Fruit fly (Drosophila melanogaster) whole organism, embryonic: ENCODE results near the gene CG43680.
A peak's percentile ranks its signal among the peaks of the same experiment; 100 is the strongest.

Experiments
- Awh ChIP-seq: fragments of 200-800 bp; sonication (Bioruptor generic); IDR thresholded peaks from 2 replicates; pipeline ENCODE4, ENCODE4 v1.3.6; 2022; ENCODE audit warnings: missing biosample characterization, missing genetic modification characterization
- B-H2 ChIP-seq: fragments of 200-800 bp; sonication (Bioruptor generic); optimal IDR thresholded peaks from 2 replicates; lab custom pipeline; 2018; ENCODE audit warnings: missing biosample characterization, mild to moderate bottlenecking, missing genetic modification characterization
- Bgb ChIP-seq: fragments of 200-800 bp; sonication (Bioruptor generic); IDR thresholded peaks from 2 replicates; pipeline ENCODE4 v1.3.6; 2022; ENCODE audit warnings: missing biosample characterization, missing genetic modification characterization; ENCODE audit not compliant: partially characterized antibody
- C15 ChIP-seq: fragments of 200-800 bp; sonication (Bioruptor generic); IDR thresholded peaks from 3 replicates; pipeline ENCODE4 v1.3.6; 2022; ENCODE audit warnings: missing biosample characterization, missing genetic modification characterization
- CG10959 ChIP-seq: fragments of 200-800 bp; sonication (Bioruptor generic); IDR thresholded peaks from 2 replicates; pipeline ENCODE4 v1.3.6; 2022; ENCODE audit warnings: missing biosample characterization, missing genetic modification characterization
- CG10979 ChIP-seq: fragments of 200-800 bp; sonication (Bioruptor generic); optimal IDR thresholded peaks from 2 replicates; lab custom pipeline; 2018; ENCODE audit warnings: missing biosample characterization, mild to moderate bottlenecking, missing genetic modification characterization, moderate library complexity
- CG11723 ChIP-seq: fragments of 200-800 bp; sonication (Bioruptor generic); optimal IDR thresholded peaks from 2 replicates; lab custom pipeline; 2017; ENCODE audit warnings: missing biosample characterization, mild to moderate bottlenecking, missing genetic modification characterization
- CG12659 ChIP-seq: fragments of 200-800 bp; sonication (Bioruptor generic); optimal IDR thresholded peaks from 3 replicates; lab custom pipeline; 2017; ENCODE audit warnings: mild to moderate bottlenecking, missing biosample characterization, missing genetic modification reagents, missing genetic modification characterization
- CG14441 ChIP-seq: fragments of 200-800 bp; sonication (Bioruptor generic); IDR thresholded peaks from 2 replicates; pipeline ENCODE4 v1.3.6; 2022; ENCODE audit warnings: missing biosample characterization, missing genetic modification characterization
- CG16813 ChIP-seq: fragments of 200-800 bp; sonication (Bioruptor generic); IDR thresholded peaks from 3 replicates; pipeline ENCODE4 v1.3.6; 2022; ENCODE audit warnings: missing biosample characterization, missing genetic modification characterization; ENCODE audit not compliant: partially characterized antibody
- CG17361 ChIP-seq: fragments of 200-800 bp; sonication (Bioruptor generic); IDR thresholded peaks from 3 replicates; pipeline ENCODE4 v1.3.6; 2022; ENCODE audit warnings: missing biosample characterization, missing genetic modification characterization
- CG1792 ChIP-seq: fragments of 200-800 bp; sonication (Bioruptor generic); optimal IDR thresholded peaks from 2 replicates; lab custom pipeline; 2016; ENCODE audit warnings: missing biosample characterization, missing genetic modification characterization
- CG18476 ChIP-seq: fragments of 200-800 bp; sonication (Bioruptor generic); optimal IDR thresholded peaks from 2 replicates; lab custom pipeline; 2016; ENCODE audit warnings: missing biosample characterization, mild to moderate bottlenecking, missing genetic modification characterization
- CG2116 ChIP-seq: fragments of 200-800 bp; sonication (Bioruptor generic); optimal IDR thresholded peaks from 3 replicates; lab custom pipeline; 2018; ENCODE audit warnings: missing biosample characterization, mild to moderate bottlenecking, missing genetic modification characterization
- CG2678 ChIP-seq: fragments of 200-800 bp; sonication (Bioruptor generic); optimal IDR thresholded peaks from 3 replicates; lab custom pipeline; 2019; ENCODE audit warnings: missing biosample characterization, mild to moderate bottlenecking, missing genetic modification characterization, moderate library complexity
- CG2875 ChIP-seq: fragments of 200-800 bp; sonication (Bioruptor generic); optimal IDR thresholded peaks from 2 replicates; lab custom pipeline; 2017; ENCODE audit warnings: missing biosample characterization, mild to moderate bottlenecking, missing genetic modification characterization, missing genetic modification reagents
- CG33557 ChIP-seq: fragments of 200-800 bp; sonication (Bioruptor generic); optimal IDR thresholded peaks from 2 replicates; lab custom pipeline; 2019; ENCODE audit warnings: missing biosample characterization, mild to moderate bottlenecking, missing genetic modification characterization, moderate library complexity
- CG34224 ChIP-seq: fragments of 200-800 bp; sonication (Bioruptor generic); IDR thresholded peaks from 3 replicates; pipeline ENCODE4 v1.3.6; 2022; ENCODE audit warnings: missing biosample characterization, missing genetic modification characterization; ENCODE audit not compliant: partially characterized antibody
- CG34422 ChIP-seq: fragments of 200-800 bp; sonication (Bioruptor generic); IDR thresholded peaks from 3 replicates; pipeline ENCODE4 v1.3.6; 2022; ENCODE audit warnings: missing biosample characterization, missing genetic modification characterization
- CG4404 ChIP-seq: fragments of 200-800 bp; sonication (Bioruptor generic); IDR thresholded peaks from 2 replicates; pipeline ENCODE4 v1.3.6; 2022; ENCODE audit warnings: missing biosample characterization, missing genetic modification characterization
- CG6791 ChIP-seq: fragments of 200-800 bp; sonication (Bioruptor generic); IDR thresholded peaks from 3 replicates; pipeline ENCODE4 v1.3.6; 2022; ENCODE audit warnings: missing biosample characterization, missing genetic modification characterization; ENCODE audit not compliant: partially characterized antibody
- CG9797 ChIP-seq: fragments of 200-800 bp; sonication (Bioruptor generic); optimal IDR thresholded peaks from 3 replicates; lab custom pipeline; 2018; ENCODE audit warnings: missing biosample characterization, mild to moderate bottlenecking, missing genetic modification characterization
- CTCF ChIP-seq: fragments of 200-800 bp; sonication (Bioruptor generic); optimal IDR thresholded peaks from 2 replicates; lab custom pipeline; 2017; ENCODE audit warnings: missing biosample characterization, mild to moderate bottlenecking, missing genetic modification characterization, moderate library complexity
- Dad ChIP-seq: fragments of 200-800 bp; sonication (Bioruptor generic); optimal IDR thresholded peaks from 3 replicates; lab custom pipeline; 2016; ENCODE audit warnings: missing biosample characterization, missing genetic modification characterization
- Dip2 ChIP-seq: fragments of 200-800 bp; sonication (Bioruptor generic); IDR thresholded peaks from 2 replicates; pipeline ENCODE4 v1.3.6; 2022; ENCODE audit warnings: missing biosample characterization, missing genetic modification characterization
- Hr39 ChIP-seq: fragments of >200 bp; optimal IDR thresholded peaks from 2 replicates; lab custom pipeline; 2017
- Max ChIP-seq: fragments of 200-800 bp; sonication (Bioruptor generic); optimal IDR thresholded peaks from 2 replicates; lab custom pipeline; 2016; ENCODE audit warnings: missing biosample characterization, mild to moderate bottlenecking, missing genetic modification characterization
- Myb ChIP-seq: fragments of 200-800 bp; sonication (Bioruptor generic); optimal IDR thresholded peaks from 2 replicates; lab custom pipeline; 2016; ENCODE audit warnings: missing biosample characterization, missing genetic modification characterization
- NC2α ChIP-seq: fragments of 200-800 bp; sonication (Bioruptor generic); optimal IDR thresholded peaks from 2 replicates; lab custom pipeline; 2016; ENCODE audit warnings: missing biosample characterization, missing genetic modification characterization
- NK7.1 ChIP-seq: fragments of 200-800 bp; sonication (Bioruptor generic); optimal IDR thresholded peaks from 3 replicates; lab custom pipeline; 2016; ENCODE audit warnings: missing biosample characterization, missing genetic modification characterization
- Pdp1 ChIP-seq, 2 experiments: fragments of 200-800 bp; sonication (Bioruptor generic); optimal IDR thresholded peaks; 3 replicates each; lab custom pipeline; 2016; ENCODE audit warnings: missing biosample characterization in 2 of 2, missing genetic modification characterization in 2 of 2, mild to moderate bottlenecking in 1 of 2, moderate library complexity in 1 of 2
- Spps ChIP-seq: fragments of 200-800 bp; sonication (Bioruptor generic); optimal IDR thresholded peaks from 2 replicates; lab custom pipeline; 2018; ENCODE audit warnings: missing biosample characterization, mild to moderate bottlenecking, missing genetic modification characterization
- Sry-δ ChIP-seq: fragments of 200-800 bp; sonication (Bioruptor generic); optimal IDR thresholded peaks from 2 replicates; lab custom pipeline; 2016; ENCODE audit warnings: missing biosample characterization, missing genetic modification characterization
- TFAM ChIP-seq: fragments of 200-800 bp; sonication (Bioruptor generic); optimal IDR thresholded peaks from 2 replicates; lab custom pipeline; 2017; ENCODE audit warnings: missing biosample characterization, missing genetic modification characterization, inconsistent platforms
- ab ChIP-seq: fragments of 200-800 bp; sonication (Bioruptor generic); optimal IDR thresholded peaks from 2 replicates; lab custom pipeline; 2016; ENCODE audit warnings: missing biosample characterization, missing genetic modification characterization
- bcd ChIP-seq: fragments of 200-800 bp; sonication (Bioruptor generic); optimal IDR thresholded peaks from 2 replicates; lab custom pipeline; 2017; ENCODE audit warnings: missing biosample characterization, mild to moderate bottlenecking, missing genetic modification characterization
- btn ChIP-seq: fragments of 200-800 bp; sonication (Bioruptor generic); optimal IDR thresholded peaks from 2 replicates; lab custom pipeline; 2016; ENCODE audit warnings: missing biosample characterization, missing genetic modification characterization
- cg ChIP-seq: fragments of 200-800 bp; sonication (Bioruptor generic); optimal IDR thresholded peaks from 3 replicates; lab custom pipeline; 2019; ENCODE audit warnings: missing biosample characterization, mild to moderate bottlenecking, missing genetic modification characterization, moderate library complexity
- dm ChIP-seq: fragments of 200-800 bp; sonication (Bioruptor generic); optimal IDR thresholded peaks from 3 replicates; lab custom pipeline; 2016; ENCODE audit warnings: missing biosample characterization, missing genetic modification characterization
- ftz-f1 ChIP-seq: fragments of 200-800 bp; sonication (Bioruptor generic); optimal IDR thresholded peaks from 2 replicates; lab custom pipeline; 2016; ENCODE audit warnings: missing biosample characterization, missing genetic modification characterization
- hth ChIP-seq: fragments of >200 bp; optimal IDR thresholded peaks from 2 replicates; lab custom pipeline; 2017; ENCODE audit warnings: inconsistent platforms
- klu ChIP-seq: fragments of 200-800 bp; sonication (Bioruptor generic); IDR thresholded peaks from 2 replicates; pipeline ENCODE4 v1.3.6; 2022; ENCODE audit warnings: missing biosample characterization, missing genetic modification characterization
- org-1 ChIP-seq: fragments of 200-800 bp; sonication (Bioruptor generic); optimal IDR thresholded peaks from 2 replicates; lab custom pipeline; 2017; ENCODE audit warnings: missing biosample characterization, missing genetic modification characterization
- pfk ChIP-seq: fragments of 200-800 bp; sonication (Bioruptor generic); optimal IDR thresholded peaks from 2 replicates; lab custom pipeline; 2018; ENCODE audit warnings: missing biosample characterization, mild to moderate bottlenecking, missing genetic modification characterization, moderate library complexity
- rib ChIP-seq: fragments of 200-800 bp; sonication (Bioruptor generic); IDR thresholded peaks from 2 replicates; pipeline ENCODE4 v1.3.6; 2022; ENCODE audit warnings: missing biosample characterization, missing genetic modification characterization
- slou ChIP-seq: fragments of 200-800 bp; sonication (Bioruptor generic); optimal IDR thresholded peaks from 3 replicates; lab custom pipeline; 2016; ENCODE audit warnings: missing biosample characterization, missing genetic modification characterization
- stc ChIP-seq: fragments of 200-800 bp; sonication (Bioruptor generic); IDR thresholded peaks from 2 replicates; pipeline ENCODE4 v1.3.6; 2022; ENCODE audit warnings: missing biosample characterization, missing genetic modification characterization
- tin ChIP-seq: fragments of 200-800 bp; sonication (Bioruptor generic); optimal IDR thresholded peaks from 3 replicates; lab custom pipeline; 2016; ENCODE audit warnings: missing biosample characterization, missing genetic modification characterization
- trh ChIP-seq: fragments of 200-800 bp; sonication (Bioruptor generic); optimal IDR thresholded peaks from 2 replicates; lab custom pipeline; 2016; ENCODE audit warnings: missing biosample characterization, missing genetic modification characterization
- zen ChIP-seq: fragments of 200-800 bp; sonication (Bioruptor generic); optimal IDR thresholded peaks from 3 replicates; lab custom pipeline; 2018; ENCODE audit warnings: missing biosample characterization, mild to moderate bottlenecking, missing genetic modification characterization, moderate library complexity

Gene CG43680

DNA sequence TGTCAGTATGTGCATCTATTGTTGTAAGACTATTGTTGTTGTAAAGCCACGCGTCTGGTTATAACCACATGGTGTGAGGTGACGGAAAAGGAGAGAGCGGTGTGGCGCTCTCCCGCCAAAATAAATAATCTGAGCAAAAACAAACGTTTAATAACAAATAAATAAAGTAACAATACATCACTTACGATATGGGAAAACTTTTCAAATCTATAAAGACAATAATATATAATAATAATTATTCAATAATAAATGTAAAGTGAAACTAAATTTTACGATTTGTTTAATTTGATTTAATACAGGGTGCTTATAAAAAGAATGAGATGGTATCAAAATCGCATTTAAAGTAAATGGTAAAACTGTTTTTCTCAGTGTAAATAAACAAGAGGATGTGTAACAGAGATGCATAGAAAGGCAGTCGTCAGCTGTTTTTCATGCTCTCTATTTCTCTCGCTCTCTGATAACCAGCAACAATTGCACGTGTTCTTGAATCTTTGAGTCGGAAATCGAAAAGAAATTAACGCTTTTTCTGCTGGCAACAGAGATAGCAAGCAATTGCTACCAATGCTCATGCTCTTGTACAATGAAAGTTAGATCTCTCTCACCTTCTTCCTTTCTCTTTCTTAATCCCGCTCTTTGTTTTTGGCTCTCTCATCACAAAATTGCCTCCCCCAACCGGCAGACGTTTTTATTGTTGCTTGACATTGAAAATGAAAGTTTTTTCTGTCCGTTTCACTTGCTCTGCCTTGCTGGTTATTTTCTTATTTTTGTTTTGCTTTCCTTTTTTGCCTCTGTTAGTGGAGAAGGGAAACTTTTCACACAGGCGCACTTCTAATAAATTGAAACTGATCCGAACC, 45.7 kb upstream of the CG43680 start:
- no peak for TF ChIP-seq Dad (GFP tag; lab: Kevin White, UChicago)
- TF ChIP-seq dm: no peak
- peak; percentile 93 for TF ChIP-seq Spps (tag; lab: Kevin White, UChicago)
- no peak for TF ChIP-seq CG9797 (GFP tag; lab: Kevin White, UChicago)
- TF ChIP-seq Myb: no peak
- peak; percentile 70 for TF ChIP-seq CG10959 (GFP tag; lab: Robert Waterston, UW)
- peak; percentile 93 for TF ChIP-seq stc (GFP tag; lab: Robert Waterston, UW)
- peak; percentile 76 for TF ChIP-seq CG18476
- no peak for TF ChIP-seq Sry-δ (GFP tag; lab: Kevin White, UChicago)
- TF ChIP-seq CG4404: peak; percentile 37
- TF ChIP-seq CG2116 (GFP tag; lab: Kevin White, UChicago): peak; percentile 76
- TF ChIP-seq Awh (GFP tag; lab: Robert Waterston, UW): peak; percentile 92
- TF ChIP-seq Max: peak; percentile 80
- TF ChIP-seq NC2α: no peak
- TF ChIP-seq zen (tag; lab: Kevin White, UChicago): peak; percentile 89
- peak; percentile 71 for TF ChIP-seq CG14441 (GFP tag; lab: Robert Waterston, UW)
- peak; percentile 27; the same call in 1 of the 3 replicates for TF ChIP-seq C15 (GFP tag; lab: Robert Waterston, UW)
- TF ChIP-seq B-H2 (GFP tag; lab: Kevin White, UChicago): no peak
- TF ChIP-seq btn (GFP tag; lab: Kevin White, UChicago): no peak
- peak; percentile 68 for TF ChIP-seq tin (GFP tag; lab: Kevin White, UChicago)
- peak; percentile 87 for TF ChIP-seq CG2875 (GFP tag; lab: Kevin White, UChicago)
- TF ChIP-seq CG33557 (GFP tag; lab: Kevin White, UChicago): peak; percentile 79
- no peak for TF ChIP-seq Dip2 (GFP tag; lab: Robert Waterston, UW)
- peak; percentile 76 for TF ChIP-seq CG12659 (GFP tag; lab: Kevin White, UChicago)
- peak; percentile 40 for TF ChIP-seq pfk (GFP tag; lab: Kevin White, UChicago)
- TF ChIP-seq CG6791 (GFP tag; lab: Robert Waterston, UW): no peak
- peak; percentile 97 for TF ChIP-seq CG2678
- no peak for TF ChIP-seq Hr39 (lab: Kevin White, UChicago)
- peak; percentile 97 for TF ChIP-seq CG10979
- peak; percentile 32 for TF ChIP-seq CTCF (GFP tag; lab: Kevin White, UChicago)
- no peak for TF ChIP-seq CG34224
- TF ChIP-seq rib (GFP tag; lab: Robert Waterston, UW): no peak; the same call in 1 of the 2 replicates
- no peak for TF ChIP-seq ab
- no peak; the same call in 1 of the 2 replicates for TF ChIP-seq klu (GFP tag; lab: Robert Waterston, UW)
- TF ChIP-seq ftz-f1: no peak
- no peak for TF ChIP-seq slou (GFP tag; lab: Kevin White, UChicago)
- TF ChIP-seq org-1 (GFP tag; lab: Kevin White, UChicago): peak; percentile 83
- TF ChIP-seq bcd: peak; percentile 82
- TF ChIP-seq CG34422 (GFP tag; lab: Robert Waterston, UW): peak; percentile 86
- TF ChIP-seq TFAM: peak; percentile 35
- peak; percentile 63 for TF ChIP-seq CG11723 (GFP tag; lab: Kevin White, UChicago)
- TF ChIP-seq trh: peak; percentile 12
- TF ChIP-seq Pdp1 (GFP tag; optimal IDR thresholded peaks at IDR 0.05; lab: Kevin White, UChicago): no peak
- no peak for TF ChIP-seq CG16813 (GFP tag; lab: Robert Waterston, UW)
- TF ChIP-seq NK7.1 (GFP tag; lab: Kevin White, UChicago): peak; percentile 58
- peak; percentile 19 for TF ChIP-seq CG1792 (GFP tag; lab: Kevin White, UChicago)
- TF ChIP-seq hth (lab: Kevin White, UChicago): no peak
- TF ChIP-seq cg: no peak
- TF ChIP-seq CG17361: peak; percentile 97
- no peak; the same call in 1 of the 2 replicates for TF ChIP-seq Bgb (GFP tag; lab: Robert Waterston, UW)
